Worm (Caenorhabditis elegans) whole organism, L4 larva: ENCODE measurements around the gene ZK418.2.

Experiments
- D1046.2 ChIP-seq: fragments of 200-800 bp; sonication (Bioruptor generic); IDR thresholded peaks from 2 replicates; pipeline ENCODE4 v1.3.6; 2022; ENCODE audit warnings: missing genetic modification characterization, missing compliant biosample characterization
- F37D6.2 ChIP-seq: sonication (generic microtip); optimal IDR thresholded peaks from 2 replicates; lab custom pipeline; 2016; ENCODE audit warnings: mild to moderate bottlenecking, missing genetic modification characterization, missing compliant biosample characterization
- F49E8.2 ChIP-seq: sonication (generic microtip); optimal IDR thresholded peaks from 2 replicates; lab custom pipeline; 2016; ENCODE audit warnings: missing compliant biosample characterization, mild to moderate bottlenecking, missing genetic modification characterization, borderline replicate concordance
- T26A8.4 ChIP-seq: fragments of 200-800 bp; sonication (Bioruptor generic); IDR thresholded peaks from 2 replicates; pipeline ENCODE4 v1.3.6; 2022; ENCODE audit warnings: missing genetic modification characterization, missing compliant biosample characterization
- Y105C5A.15 ChIP-seq: fragments of 200-800 bp; sonication (Bioruptor generic); IDR thresholded peaks from 2 replicates; pipeline ENCODE4 v1.3.6; 2022; ENCODE audit warnings: missing genetic modification characterization, missing compliant biosample characterization
- Y48G9A.11 ChIP-seq: fragments of 200-800 bp; sonication (Bioruptor generic); IDR thresholded peaks from 2 replicates; pipeline ENCODE4 v1.3.6; 2022; ENCODE audit warnings: missing genetic modification reagents, missing genetic modification characterization, missing compliant biosample characterization
- Y5F2A.4 ChIP-seq: fragments of 200-800 bp; sonication (Bioruptor generic); optimal IDR thresholded peaks from 2 replicates; lab custom pipeline; 2018; ENCODE audit warnings: mild to moderate bottlenecking, missing genetic modification characterization, missing compliant biosample characterization
- aha-1 ChIP-seq: fragments of 150-350 bp; peaks from one replicate; lab custom pipeline; 2014; ENCODE audit warnings: missing biosample characterization, missing genetic modification characterization
- aly-2 ChIP-seq: sonication (generic microtip); optimal IDR thresholded peaks from 2 replicates; lab custom pipeline; 2018; ENCODE audit warnings: missing biosample characterization, missing genetic modification characterization
- arid-1 ChIP-seq: fragments of 200-800 bp; sonication (Bioruptor generic); conservative IDR thresholded peaks from 2 replicates; pipeline ENCODE4 v1.3.6; 2022; ENCODE audit warnings: missing genetic modification reagents, missing genetic modification characterization, missing compliant biosample characterization
- ceh-32 ChIP-seq: sonication (generic microtip); optimal IDR thresholded peaks from 2 replicates; lab custom pipeline; 2016; ENCODE audit warnings: mild to moderate bottlenecking, missing genetic modification characterization, missing compliant biosample characterization; ENCODE audit not compliant: poor library complexity
- ceh-62 ChIP-seq: sonication (generic microtip); optimal IDR thresholded peaks from 2 replicates; lab custom pipeline; 2017; ENCODE audit warnings: missing biosample characterization, missing genetic modification characterization
- ceh-82 ChIP-seq: sonication (generic microtip); optimal IDR thresholded peaks from 2 replicates; lab custom pipeline; 2017; ENCODE audit warnings: missing biosample characterization, missing genetic modification characterization
- ces-1 ChIP-seq: fragments of 150-350 bp; sonication (generic microtip); optimal IDR thresholded peaks from 4 replicates; lab custom pipeline; 2014; ENCODE audit warnings: missing biosample characterization, missing genetic modification reagents, missing genetic modification characterization
- daf-16 ChIP-seq, 3 experiments: sonication (generic microtip); optimal IDR thresholded peaks; 2 replicates each; lab custom pipeline; 2016 to 2017; ENCODE audit warnings: missing genetic modification characterization in 3 of 3, missing genetic modification reagents in 3 of 3, mild to moderate bottlenecking in 2 of 3, missing compliant biosample characterization in 2 of 3, missing biosample characterization in 1 of 3, moderate library complexity in 1 of 3
- duxl-1 ChIP-seq: sonication (generic microtip); optimal IDR thresholded peaks from 2 replicates; lab custom pipeline; 2016; ENCODE audit warnings: mild to moderate bottlenecking, missing genetic modification characterization, moderate library complexity, missing compliant biosample characterization; ENCODE audit not compliant: poor library complexity
- hlh-11 ChIP-seq: fragments of 200-800 bp; sonication (Bioruptor generic); optimal IDR thresholded peaks from 2 replicates; lab custom pipeline; 2018; ENCODE audit warnings: mild to moderate bottlenecking, missing genetic modification characterization, missing compliant biosample characterization
- hlh-30 ChIP-seq: sonication (generic microtip); optimal IDR thresholded peaks from 2 replicates; lab custom pipeline; 2017; ENCODE audit warnings: antibody characterized with exemption, mild to moderate bottlenecking, missing genetic modification characterization, missing compliant biosample characterization; ENCODE audit not compliant: insufficient read depth
- lim-7 ChIP-seq: fragments of 200-800 bp; sonication (Bioruptor generic); IDR thresholded peaks from 2 replicates; pipeline ENCODE4 v1.3.6; 2022; ENCODE audit warnings: missing genetic modification characterization, missing compliant biosample characterization
- lin-1 ChIP-seq: fragments of 200-800 bp; sonication (Bioruptor generic); IDR thresholded peaks from 2 replicates; pipeline ENCODE4 v1.3.6; 2022; ENCODE audit warnings: missing genetic modification reagents, missing genetic modification characterization, missing compliant biosample characterization
- lin-38 ChIP-seq: fragments of 200-800 bp; sonication (Bioruptor generic); IDR thresholded peaks from 2 replicates; pipeline ENCODE4 v1.3.6; 2022; ENCODE audit warnings: missing genetic modification reagents, missing genetic modification characterization, missing compliant biosample characterization
- madf-5 ChIP-seq, 2 experiments: fragments of 200-800 bp; sonication (Bioruptor generic); IDR thresholded peaks; 2 replicates each; pipeline ENCODE4 v1.3.6; 2022; ENCODE audit warnings: missing compliant biosample characterization in 2 of 2, missing genetic modification characterization in 2 of 2
- mep-1 ChIP-seq: fragments of 150-350 bp; sonication (generic microtip); optimal IDR thresholded peaks from 3 replicates; lab custom pipeline; 2014; ENCODE audit warnings: missing biosample characterization, missing genetic modification characterization
- mes-2 ChIP-seq: sonication (generic microtip); optimal IDR thresholded peaks from 2 replicates; lab custom pipeline; 2016; ENCODE audit warnings: missing genotype, mild to moderate bottlenecking, missing genetic modification characterization, missing compliant biosample characterization; ENCODE audit not compliant: poor library complexity, severe bottlenecking
- nhr-102 ChIP-seq: sonication (generic microtip); optimal IDR thresholded peaks from 2 replicates; lab custom pipeline; 2016; ENCODE audit warnings: mild to moderate bottlenecking, missing genetic modification characterization, moderate library complexity, missing compliant biosample characterization
- nhr-11 ChIP-seq: fragments of 150-350 bp; optimal IDR thresholded peaks from 2 replicates; lab custom pipeline; 2014; ENCODE audit warnings: missing biosample characterization, missing genetic modification characterization
- nhr-28 ChIP-seq: fragments of 150-350 bp; optimal IDR thresholded peaks from 2 replicates; lab custom pipeline; 2014; ENCODE audit warnings: missing biosample characterization, missing genetic modification characterization
- nhr-41 ChIP-seq: fragments of 200-800 bp; sonication (Bioruptor generic); IDR thresholded peaks from 2 replicates; pipeline ENCODE4 v1.3.6; 2022; ENCODE audit warnings: missing genetic modification reagents, missing genetic modification characterization, missing compliant biosample characterization
- nhr-42 ChIP-seq: fragments of 200-800 bp; sonication (Bioruptor generic); IDR thresholded peaks from 2 replicates; pipeline ENCODE4 v1.3.6; 2022; ENCODE audit warnings: missing genetic modification characterization, missing compliant biosample characterization
- pha-4 ChIP-seq, 2 experiments: fragments of 150-350 bp in 1 of 2; fragments of 200-800 bp in 1 of 2; sonication (Bioruptor generic) in 1 of 2; IDR thresholded peaks in 1 of 2; optimal IDR thresholded peaks in 1 of 2; 2 replicates each; pipeline versions ENCODE4 v1.3.6 to Lab custom; 2014 to 2022; ENCODE audit warnings: missing genetic modification characterization in 2 of 2, missing genetic modification reagents in 2 of 2, missing biosample characterization in 1 of 2, missing compliant biosample characterization in 1 of 2
- pqm-1 ChIP-seq: sonication (generic microtip); optimal IDR thresholded peaks from 2 replicates; lab custom pipeline; 2017; ENCODE audit warnings: missing biosample characterization, missing genetic modification characterization
- snpc-1.2 ChIP-seq: fragments of 200-800 bp; sonication (Bioruptor generic); IDR thresholded peaks from 2 replicates; pipeline ENCODE4 v1.3.6; 2022; ENCODE audit warnings: missing genetic modification reagents, missing genetic modification characterization, missing compliant biosample characterization
- tag-97 ChIP-seq: fragments of 200-800 bp; sonication (Bioruptor generic); IDR thresholded peaks from 2 replicates; pipeline ENCODE4 v1.3.6; 2022; ENCODE audit warnings: missing genetic modification characterization, missing compliant biosample characterization
- unc-130 ChIP-seq: sonication (generic microtip); optimal IDR thresholded peaks from 2 replicates; lab custom pipeline; 2016; ENCODE audit warnings: missing genetic modification reagents, missing genetic modification characterization, missing compliant biosample characterization
- unc-62 ChIP-seq, 3 experiments: fragments of 150-350 bp in 1 of 3; sonication (generic microtip); optimal IDR thresholded peaks in 2 of 3; peaks in 1 of 3; 1 replicate in 1 of 3; 2 replicates in 2 of 3; lab custom pipeline; 2014 to 2017; ENCODE audit warnings: missing biosample characterization in 3 of 3, missing genetic modification characterization in 3 of 3, missing genetic modification reagents in 3 of 3, missing genotype in 1 of 3
- zag-1 ChIP-seq: fragments of 150-350 bp; optimal IDR thresholded peaks from 2 replicates; lab custom pipeline; 2014; ENCODE audit warnings: missing biosample characterization, missing genetic modification characterization
- ztf-11 ChIP-seq: fragments of 150-350 bp; optimal IDR thresholded peaks from 2 replicates; lab custom pipeline; 2014; ENCODE audit warnings: missing biosample characterization, missing genetic modification characterization

Gene ZK418.2

DNA sequence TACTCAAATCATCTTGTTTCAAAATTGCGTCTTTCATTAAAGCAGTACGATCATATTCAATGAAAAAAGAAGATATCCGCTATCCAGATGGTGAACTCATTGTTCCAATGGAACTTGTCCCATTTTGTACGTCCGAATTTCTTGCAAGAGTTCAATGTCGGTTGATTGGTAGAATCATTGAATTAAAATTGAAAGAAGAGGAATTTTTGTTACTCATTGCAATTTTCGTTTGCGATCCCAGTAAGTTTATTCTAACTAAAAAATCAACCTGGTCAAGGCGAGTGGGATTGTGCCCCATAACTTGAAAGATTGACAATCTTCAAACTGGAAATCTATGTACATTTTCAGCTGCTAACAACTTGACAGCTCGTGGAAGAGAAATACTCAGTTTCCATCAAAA lies 5.3 kb downstream of the ZK418.2 start:
- TF ChIP-seq aha-1 (peak; percentile 96), unc-62 (GFP tag; optimal IDR thresholded peaks at IDR 0.05 in 1 of 2; lab: Kevin White, UChicago) (no peak), unc-62 (tag; optimal IDR thresholded peaks at IDR 0.05; lab: Kevin White, UChicago) (no peak)

DNA sequence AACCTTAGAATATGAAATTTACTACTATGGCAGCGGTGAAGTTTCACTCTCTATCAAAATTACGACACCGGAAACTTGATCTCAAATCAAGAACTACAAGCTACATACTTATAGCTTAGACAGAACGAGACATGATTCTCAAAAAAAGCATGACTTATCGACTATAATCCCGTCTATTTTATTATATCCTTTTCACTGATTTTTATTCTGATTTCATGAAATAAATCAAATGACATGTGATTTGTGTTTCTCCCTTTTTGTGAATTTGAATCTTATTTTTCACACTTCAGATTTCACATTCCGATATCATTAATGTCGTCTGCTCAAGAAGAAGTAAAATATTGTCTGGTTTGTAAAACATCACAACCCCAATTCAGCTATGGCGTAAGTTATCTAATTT lies 8.9 kb downstream of the ZK418.2 start, which contains the start of gene ZK418.11:
Gene ZK418.11 (plus strand): TSS at position 289 of the 400 bp plus-strand sequence.
- no peak for TF ChIP-seq snpc-1.2 (GFP tag; lab: Robert Waterston, UW)
- TF ChIP-seq, all 104 proteins: peak for 0

DNA sequence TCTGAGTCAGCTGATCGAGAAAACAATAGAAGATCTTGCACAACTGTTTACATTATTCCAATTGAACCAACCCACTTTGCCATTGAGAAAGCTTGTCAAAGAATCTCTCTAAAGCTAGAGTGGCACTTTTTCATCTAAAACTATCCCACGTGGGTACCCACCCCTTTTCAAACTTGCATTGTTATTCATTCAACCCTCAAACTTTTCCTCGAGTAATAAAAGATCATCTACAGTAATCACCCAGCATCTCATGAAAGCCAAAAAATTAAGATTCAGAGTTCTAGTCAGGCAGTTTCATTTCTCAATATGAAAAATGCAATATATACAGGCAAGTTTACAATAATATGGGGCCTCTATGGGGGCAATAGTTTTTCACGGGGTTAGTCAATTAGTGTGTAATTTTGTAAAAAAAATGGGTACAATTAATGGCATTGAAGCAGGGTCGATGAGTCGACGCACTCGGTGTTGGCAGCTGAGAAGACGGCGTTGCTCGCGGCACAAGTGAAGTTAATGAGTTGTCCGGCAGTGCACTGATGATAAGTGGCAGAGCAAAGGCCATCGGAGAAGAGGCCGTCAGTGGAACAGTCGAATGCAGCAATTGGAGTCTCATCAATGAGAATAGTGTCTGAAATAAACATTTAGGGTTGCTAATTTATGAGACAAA lies 10.8 kb downstream of the ZK418.2 start:
- TF ChIP-seq mep-1 (tag; lab: Kevin White, UChicago) (no peak), Y105C5A.15 (GFP tag; lab: Robert Waterston, UW) (0 out of 2 replicates have a peak, but pooled peaks have one; percentile 9), ces-1 (no peak), lin-1 (GFP tag; lab: Robert Waterston, UW) (0 out of 2 replicates have a peak, but pooled peaks have one; percentile 31), ztf-11 (tag; lab: Kevin White, UChicago) (no peak), F37D6.2 (no peak), unc-62 (GFP tag; optimal IDR thresholded peaks at IDR 0.05 in 1 of 2; lab: Kevin White, UChicago) (no peak), unc-62 (tag; optimal IDR thresholded peaks at IDR 0.05; lab: Kevin White, UChicago) (no peak), D1046.2 (GFP tag; lab: Robert Waterston, UW) (0 out of 2 replicates have a peak, but pooled peaks have one; percentile 13), duxl-1 (tag; lab: Kevin White, UChicago) (no peak), lim-7 (GFP tag; lab: Robert Waterston, UW) (0 out of 2 replicates have a peak, but pooled peaks have one; percentile 43), arid-1 (0 out of 2 replicates have a peak, but pooled peaks have one; percentile 20), tag-97 (GFP tag; lab: Robert Waterston, UW) (no peak), unc-130 (GFP tag; lab: Kevin White, UChicago) (peak; percentile 79), F49E8.2 (tag; lab: Kevin White, UChicago) (peak; percentile 25), ceh-32 (tag; lab: Kevin White, UChicago) (no peak), Y5F2A.4 (GFP tag; lab: Kevin White, UChicago) (no peak), madf-5 (GFP tag; IDR thresholded peaks at IDR 0.05; lab: Robert Waterston, UW) (peak in 1 of 2 experiments; percentile 35; a peak in 1 of 4 replicates), aly-2 (tag; lab: Kevin White, UChicago) (no peak)

DNA sequence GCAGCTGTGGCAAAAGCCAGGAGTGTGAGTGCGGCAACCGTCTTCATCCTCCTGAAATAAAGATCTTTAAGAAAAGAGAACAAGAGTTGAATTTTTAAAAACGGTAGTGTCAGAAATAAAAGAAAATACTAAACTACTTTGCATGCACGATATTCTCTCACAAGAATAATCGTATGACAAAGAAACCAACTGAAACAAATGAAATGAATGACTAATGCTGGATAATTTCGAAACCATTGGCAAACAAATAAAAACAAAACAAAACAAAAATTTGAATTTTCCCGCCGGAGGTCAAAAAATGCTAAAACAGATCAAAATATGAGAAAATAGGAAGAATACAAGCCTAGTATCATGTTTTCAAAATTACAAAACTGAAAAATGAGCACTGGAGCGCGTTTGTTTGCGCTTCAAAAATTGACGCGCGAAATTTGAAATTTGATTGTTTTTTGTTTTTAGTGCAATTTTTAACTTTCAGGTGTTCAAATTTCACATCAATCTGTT lies 12.8 kb downstream of the ZK418.2 start, which contains the start of gene cpg-2:
Gene cpg-2 (minus strand): TSS at position 51 of the 501 bp plus-strand sequence.
- TF ChIP-seq lin-38, result peak; percentile 90
- no peak for TF ChIP-seq duxl-1 (tag; lab: Kevin White, UChicago)
- no peak for TF ChIP-seq nhr-42 (GFP tag; lab: Robert Waterston, UW)
- TF ChIP-seq snpc-1.2 (GFP tag; lab: Robert Waterston, UW), result peak; percentile 39; the same call in 1 of the 2 replicates
- TF ChIP-seq Y5F2A.4 (GFP tag; lab: Kevin White, UChicago), result no peak
- TF ChIP-seq F37D6.2, result no peak
- peak; percentile 96 for TF ChIP-seq unc-130 (GFP tag; lab: Kevin White, UChicago)
- TF ChIP-seq ceh-82 (tag; lab: Kevin White, UChicago), result no peak
- peak; percentile 86 for TF ChIP-seq Y48G9A.11 (GFP tag; lab: Robert Waterston, UW)
- peak; percentile 82 for TF ChIP-seq F49E8.2 (tag; lab: Kevin White, UChicago)
- no peak for TF ChIP-seq ceh-62 (tag; lab: Kevin White, UChicago)
- TF ChIP-seq pqm-1, result no peak
- no peak for TF ChIP-seq zag-1 (tag; lab: Kevin White, UChicago)
- no peak for TF ChIP-seq hlh-30 (tag; lab: Kevin White, UChicago)

DNA sequence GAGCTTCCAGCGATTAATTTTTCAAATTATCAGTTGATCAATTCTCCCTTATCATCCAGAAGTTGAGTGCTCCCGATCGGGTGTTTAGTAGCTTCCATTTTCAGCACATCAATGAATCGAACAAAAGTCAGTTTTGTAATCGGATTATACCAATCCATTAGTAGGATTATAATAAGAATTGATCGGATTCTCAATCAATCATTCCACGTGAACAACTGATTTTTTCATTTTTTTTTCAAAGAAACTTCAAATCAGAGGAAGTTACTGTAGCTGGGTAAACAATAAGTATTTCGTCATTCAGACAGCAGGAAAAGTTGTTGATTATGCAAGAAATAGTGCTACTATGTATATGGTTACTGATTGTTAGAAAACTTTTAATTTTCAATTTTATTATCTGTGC lies 15.7 kb downstream of the ZK418.2 start:
- TF ChIP-seq pha-4 (GFP tag; IDR thresholded peaks at IDR 0.05; lab: Robert Waterston, UW) (no peak), pha-4 (tag; optimal IDR thresholded peaks at IDR 0.05; lab: Kevin White, UChicago) (no peak), mes-2 (tag; lab: Kevin White, UChicago) (no peak), snpc-1.2 (GFP tag; lab: Robert Waterston, UW) (no peak), T26A8.4 (GFP tag; lab: Robert Waterston, UW) (no peak), ztf-11 (tag; lab: Kevin White, UChicago) (no peak), tag-97 (GFP tag; lab: Robert Waterston, UW) (no peak), pqm-1 (peak; percentile 62), hlh-11 (tag; lab: Kevin White, UChicago) (peak; percentile 57), nhr-102 (tag; lab: Kevin White, UChicago) (no peak), nhr-42 (GFP tag; lab: Robert Waterston, UW) (no peak), madf-5 (GFP tag; IDR thresholded peaks at IDR 0.05; lab: Robert Waterston, UW) (no peak), nhr-41 (no peak), daf-16 (GFP tag; optimal IDR thresholded peaks at IDR 0.05; lab: Kevin White, UChicago) (no peak), daf-16 (tag; optimal IDR thresholded peaks at IDR 0.05; lab: Kevin White, UChicago) (peak; percentile 85), Y48G9A.11 (GFP tag; lab: Robert Waterston, UW) (no peak), lin-1 (GFP tag; lab: Robert Waterston, UW) (0 out of 2 replicates have a peak, but pooled peaks have one; percentile 21), nhr-11 (tag; lab: Kevin White, UChicago) (no peak), nhr-28 (tag; lab: Kevin White, UChicago) (peak; percentile 14)
